Worm (Caenorhabditis elegans): Measurements from ENCODE around the gene K07H8.12.

ce11 chrIV:8235114-8235686 is 41.3 kb downstream of the K07H8.12 start:
- TF ChIP-seq pqm-1 (tag; optimal IDR thresholded peaks at IDR 0.05) (no peak), rnt-1 (tag; optimal IDR thresholded peaks at IDR 0.05) (no peak)

Data from whole organism, late embryonic.